Fruit fly (Drosophila melanogaster) whole organism, embryonic: Measurements from ENCODE around the gene Ank2.

ENCODE experiments used
- BEAF-32 ChIP-seq: fragments of 200-800 bp; sonication (Bioruptor generic); optimal IDR thresholded peaks from 3 replicates; lab custom pipeline; 2017; ENCODE audit warnings: missing biosample characterization, missing genetic modification characterization, mild to moderate bottlenecking, moderate library complexity, missing genetic modification reagents
- CG1233 ChIP-seq: fragments of 200-800 bp; sonication (Bioruptor generic); optimal IDR thresholded peaks from 4 replicates; lab custom pipeline; 2018; ENCODE audit warnings: missing biosample characterization, mild to moderate bottlenecking, missing genetic modification characterization
- CG16815 ChIP-seq: fragments of 200-800 bp; sonication (Bioruptor generic); optimal IDR thresholded peaks from 3 replicates; lab custom pipeline; 2017; ENCODE audit warnings: missing biosample characterization, mild to moderate bottlenecking, missing genetic modification characterization
- CG9876 ChIP-seq: fragments of 200-800 bp; sonication (Bioruptor generic); optimal IDR thresholded peaks from 2 replicates; lab custom pipeline; 2016; ENCODE audit warnings: missing biosample characterization, missing genetic modification characterization
- mld ChIP-seq: fragments of 200-800 bp; sonication (Bioruptor generic); IDR thresholded peaks from 3 replicates; pipeline ENCODE4 v1.3.6; 2022; ENCODE audit warnings: missing biosample characterization, missing genetic modification characterization; ENCODE audit not compliant: partially characterized antibody
- row ChIP-seq: fragments of 200-800 bp; sonication (Bioruptor generic); IDR thresholded peaks from 3 replicates; pipeline ENCODE4 v1.3.6; 2022; ENCODE audit warnings: missing biosample characterization, missing genetic modification characterization

DNA sequence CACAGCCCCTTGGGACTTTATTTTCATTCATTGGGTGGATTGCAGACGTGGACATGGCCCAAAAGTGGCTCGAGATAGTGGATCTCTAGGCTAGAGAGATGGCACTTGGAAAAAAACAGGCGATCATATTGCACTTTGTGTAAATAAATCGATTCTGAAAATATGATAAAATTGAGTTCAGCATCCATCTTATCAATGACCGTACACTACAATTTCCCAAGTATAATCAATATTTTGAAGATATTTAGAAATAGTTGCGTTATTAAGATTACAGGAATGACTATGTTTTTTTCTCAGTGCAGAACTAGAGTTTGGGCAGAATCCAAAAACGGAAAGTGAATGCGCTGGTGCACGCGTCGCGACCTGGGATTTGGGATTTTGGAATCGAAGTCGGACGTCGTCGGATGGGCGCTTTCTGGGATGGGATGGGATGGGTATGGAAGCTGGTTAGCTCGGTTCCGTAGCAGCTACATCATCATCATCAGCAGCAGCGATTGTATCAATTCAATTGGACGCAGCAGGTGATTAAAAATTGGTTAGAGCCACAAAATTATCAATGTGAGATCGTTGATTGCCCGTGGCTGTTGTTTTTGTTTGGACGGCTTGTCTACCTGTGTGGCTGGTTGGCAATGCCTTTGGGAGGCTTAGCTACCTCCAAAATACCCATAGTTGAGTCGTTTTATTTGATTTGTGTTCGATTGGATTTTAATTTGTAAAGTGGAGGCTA, 83.3 kb downstream of the Ank2 start:
- no peak for TF ChIP-seq CG1233
- no peak for TF ChIP-seq CG16815 (GFP tag; lab: Kevin White, UChicago)
- TF ChIP-seq mld = no peak
- TF ChIP-seq CG9876 = no peak
- TF ChIP-seq BEAF-32 (GFP tag; lab: Kevin White, UChicago) = no peak
- peak; percentile 46 for TF ChIP-seq row
